Fruit fly (Drosophila melanogaster): ENCODE results near the gene CG32071.

The CG32071 gene

dm6 chr3L:11085810-11086209 lies 17.9 kb downstream of the CG32071 start (continued):
- TF ChIP-seq cg (GFP tag; optimal IDR thresholded peaks at IDR 0.05) (peak; percentile 46), CG1603 (tag; optimal IDR thresholded peaks at IDR 0.05) (peak; percentile 10), dm (GFP tag; optimal IDR thresholded peaks at IDR 0.05) (peak; percentile 29), CG1832 (GFP tag; optimal IDR thresholded peaks at IDR 0.05) (no peak), lab (GFP tag; optimal IDR thresholded peaks at IDR 0.05) (peak; percentile 28), wek (GFP tag; optimal IDR thresholded peaks at IDR 0.05) (peak; percentile 28), toy (GFP tag; IDR thresholded peaks at IDR 0.05) (no peak), CG7745 (tag; optimal IDR thresholded peaks at IDR 0.05) (peak; percentile 37), sd (tag; optimal IDR thresholded peaks at IDR 0.05) (peak; percentile 75), Nf-YB (GFP tag; optimal IDR thresholded peaks at IDR 0.05) (no peak), bigmax (GFP tag; optimal IDR thresholded peaks at IDR 0.05) (peak; percentile 63), CG2202 (tag; optimal IDR thresholded peaks at IDR 0.05) (no peak), Mad (GFP tag; optimal IDR thresholded peaks at IDR 0.05) (no peak), tgo (GFP tag; IDR thresholded peaks at IDR 0.05) (no peak), CG32772 (GFP tag; IDR thresholded peaks at IDR 0.05) (no peak), twi (tag; optimal IDR thresholded peaks at IDR 0.05) (peak; percentile 80), CG7987 (GFP tag; optimal IDR thresholded peaks at IDR 0.05) (peak; percentile 35), Hey (tag; optimal IDR thresholded peaks at IDR 0.05) (peak; percentile 99), NC2α (GFP tag; optimal IDR thresholded peaks at IDR 0.05) (no peak), hb (GFP tag; IDR thresholded peaks at IDR 0.05; ENCODE audit: partially characterized antibody) (no peak), chinmo (GFP tag; IDR thresholded peaks at IDR 0.05; ENCODE audit: partially characterized antibody) (0 out of 4 replicates have a peak, but pooled peaks have one; percentile 46), Doc2 (GFP tag; IDR thresholded peaks at IDR 0.05) (no peak), Fer2 (tag; optimal IDR thresholded peaks at IDR 0.05) (no peak), so (GFP tag; IDR thresholded peaks at IDR 0.05) (0 out of 3 replicates have a peak, but pooled peaks have one; percentile 31), Fer1 (GFP tag; optimal IDR thresholded peaks at IDR 0.05) (peak; percentile 43), CG4328 (GFP tag; optimal IDR thresholded peaks at IDR 0.05) (no peak), CG34376 (GFP tag; optimal IDR thresholded peaks at IDR 0.05) (peak; percentile 42), gsb-n (tag; optimal IDR thresholded peaks at IDR 0.05) (peak; percentile 20)

DNA sequence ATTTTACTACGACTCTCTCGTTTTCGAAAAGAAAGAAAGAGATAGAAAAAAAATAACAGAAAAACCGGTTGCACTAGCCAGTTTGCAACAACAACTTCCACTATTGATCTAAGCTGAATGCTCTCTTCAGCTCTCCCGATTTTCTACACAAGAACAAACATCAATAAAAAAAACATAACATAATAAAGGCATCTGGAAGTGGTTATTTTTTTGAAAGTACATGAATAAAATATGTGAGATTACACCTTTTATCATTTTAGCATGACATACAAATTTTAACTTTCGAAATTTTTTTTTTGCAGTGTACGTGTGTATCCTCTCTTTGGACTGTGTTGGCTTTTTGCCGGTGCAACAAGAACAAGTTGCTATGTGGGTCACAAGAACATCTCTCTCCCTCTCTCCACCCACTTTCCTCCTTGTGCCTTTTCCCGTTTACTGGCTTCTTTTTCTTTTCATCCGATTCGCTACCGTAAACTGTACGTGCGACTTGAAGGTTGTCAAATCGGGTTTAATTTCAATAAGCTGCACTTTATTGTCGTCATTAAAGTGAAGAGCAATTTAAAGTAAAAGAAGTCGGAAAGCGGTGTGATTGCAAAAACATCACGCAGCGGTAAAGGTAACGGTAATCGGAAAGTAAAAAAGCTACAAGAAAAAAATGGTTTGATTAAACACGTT lies 19.0 kb downstream of the CG32071 start:
- TF ChIP-seq kay (GFP tag; optimal IDR thresholded peaks at IDR 0.05) (peak; percentile 91), dpn (GFP tag; optimal IDR thresholded peaks at IDR 0.05) (peak; percentile 97), CG14441 (GFP tag; IDR thresholded peaks at IDR 0.05) (peak; percentile 96), CG12769 (tag; optimal IDR thresholded peaks at IDR 0.05) (peak; percentile 94), CG17359 (tag; optimal IDR thresholded peaks at IDR 0.05) (peak; percentile 97), Aef1 (GFP tag; IDR thresholded peaks at IDR 0.05) (peak; percentile 94), H15 (GFP tag; IDR thresholded peaks at IDR 0.05) (peak; percentile 95), usp (GFP tag; optimal IDR thresholded peaks at IDR 0.05) (no peak), Tbp (GFP tag; optimal IDR thresholded peaks at IDR 0.05) (no peak), E2f1 (GFP tag; IDR thresholded peaks at IDR 0.05) (peak; percentile 93), eve (GFP tag; optimal IDR thresholded peaks at IDR 0.05) (peak in 1 of 2 experiments; percentile 72), vnd (GFP tag; IDR thresholded peaks at IDR 0.05; ENCODE audit: partially characterized antibody) (no peak), GATAe (GFP tag; conservative IDR thresholded peaks at IDR 0.05) (peak; percentile 62), cad (GFP tag; optimal IDR thresholded peaks at IDR 0.05) (no peak), Oaz (GFP tag; IDR thresholded peaks at IDR 0.05) (peak; percentile 87), CG12104 (GFP tag; optimal IDR thresholded peaks at IDR 0.05) (peak; percentile 96), CG6765 (GFP tag; optimal IDR thresholded peaks at IDR 0.05) (peak; percentile 62), Chrac-16 (GFP tag; optimal IDR thresholded peaks at IDR 0.05) (peak; percentile 95), CG7928 (GFP tag; optimal IDR thresholded peaks at IDR 0.05) (peak; percentile 61), CG13624 (GFP tag; optimal IDR thresholded peaks at IDR 0.05) (peak; percentile 96), crc (GFP tag; optimal IDR thresholded peaks at IDR 0.05) (peak; percentile 95), org-1 (GFP tag; optimal IDR thresholded peaks at IDR 0.05) (peak; percentile 93), Hr3 (GFP tag; optimal IDR thresholded peaks at IDR 0.05) (peak; percentile 94)

Data from whole organism, embryonic.